Worm (Caenorhabditis elegans): ENCODE data around the gene lpr-7.

DNA sequence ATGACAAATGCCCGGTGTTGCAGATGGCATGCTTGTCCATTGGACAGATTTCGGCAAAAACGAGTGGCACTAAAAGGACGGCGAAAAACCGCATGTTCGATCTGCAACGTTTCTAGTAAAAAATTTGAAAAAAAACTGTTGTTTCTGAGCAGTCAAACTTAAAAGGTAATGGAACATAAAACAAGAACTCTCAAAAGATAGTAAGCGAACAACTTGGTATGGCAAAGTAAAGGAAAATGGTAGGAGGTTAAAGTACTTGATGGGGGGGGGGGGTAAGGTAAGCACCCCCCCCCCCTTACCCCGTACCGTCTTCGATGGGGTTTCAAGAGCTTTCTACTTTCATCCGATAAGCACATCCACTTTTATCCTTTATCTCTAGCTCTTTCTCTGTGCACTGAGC lies 47.6 kb upstream of the lpr-7 start, which contains the start of gene F13C5.5:
- TF ChIP-seq elt-1 (tag; optimal IDR thresholded peaks at IDR 0.05; ENCODE audit: borderline replicate concordance, insufficient read depth) (no peak), ztf-11 (tag; optimal IDR thresholded peaks at IDR 0.05) (no peak), nhr-28 (tag; optimal IDR thresholded peaks at IDR 0.05) (no peak), unc-62 (GFP tag; optimal IDR thresholded peaks at IDR 0.05) (no peak), sptf-1 (tag; optimal IDR thresholded peaks at IDR 0.05) (no peak)
